Fruit fly (Drosophila melanogaster): ENCODE results near the gene CG7903.

DNA sequence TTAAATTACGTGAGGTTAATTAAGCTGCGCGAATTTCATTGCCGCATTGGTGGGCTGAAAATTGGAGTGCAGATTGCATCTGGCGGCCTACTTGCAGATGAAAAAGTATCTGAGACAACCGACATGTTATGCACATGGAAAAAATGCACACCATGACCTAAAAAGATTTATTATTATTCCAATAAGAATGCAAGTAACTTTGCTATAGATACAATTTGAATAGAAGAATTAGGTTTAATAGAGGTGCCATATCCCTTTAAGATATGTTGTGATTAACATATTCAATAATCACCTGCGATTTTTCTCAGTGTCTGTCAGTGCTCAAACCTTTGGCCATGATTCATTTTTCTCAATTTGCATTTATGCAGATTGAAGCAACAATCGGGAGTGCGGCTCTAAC lies 13.6 kb downstream of the CG7903 start:
- TF ChIP-seq h (GFP tag; optimal IDR thresholded peaks at IDR 0.05) = peak; percentile 9
- TF ChIP-seq Jra (GFP tag; optimal IDR thresholded peaks at IDR 0.05) = no peak
- no peak for TF ChIP-seq psq (GFP tag; optimal IDR thresholded peaks at IDR 0.05)
- no peak for TF ChIP-seq Dif (GFP tag; optimal IDR thresholded peaks at IDR 0.05; ENCODE audit: partially characterized antibody)
- TF ChIP-seq Vsx2 (GFP tag; optimal IDR thresholded peaks at IDR 0.05; ENCODE audit: partially characterized antibody) = no peak
- no peak for TF ChIP-seq GATAd (GFP tag; optimal IDR thresholded peaks at IDR 0.05)
- TF ChIP-seq fru (GFP tag; optimal IDR thresholded peaks at IDR 0.05) = no peak
- no peak for TF ChIP-seq Abd-B (GFP tag; optimal IDR thresholded peaks at IDR 0.05)
- TF ChIP-seq HLH106 (tag; optimal IDR thresholded peaks at IDR 0.05) = no peak
- no peak for TF ChIP-seq OdsH (GFP tag; optimal IDR thresholded peaks at IDR 0.05)
